Fruit fly (Drosophila melanogaster) whole organism, embryonic: Measurements from ENCODE around the gene Ptpmeg2.

Experiments used
- Blimp-1 ChIP-seq: fragments of 200-800 bp; sonication (Bioruptor generic); optimal IDR thresholded peaks from 3 replicates; lab custom pipeline; 2018; ENCODE audit warnings: missing biosample characterization, missing genetic modification characterization, mild to moderate bottlenecking, moderate library complexity, missing genetic modification reagents
- CG14860 ChIP-seq: fragments of 200-800 bp; sonication (Bioruptor generic); IDR thresholded peaks from 3 replicates; pipeline ENCODE4 v1.3.6; 2022; ENCODE audit warnings: missing biosample characterization, missing genetic modification characterization; ENCODE audit not compliant: partially characterized antibody
- CG15479 ChIP-seq: fragments of 200-800 bp; sonication (Bioruptor generic); optimal IDR thresholded peaks from 3 replicates; lab custom pipeline; 2019; ENCODE audit warnings: missing biosample characterization, mild to moderate bottlenecking, missing genetic modification characterization, moderate library complexity
- CG15514 ChIP-seq: fragments of 200-800 bp; sonication (Bioruptor generic); optimal IDR thresholded peaks from 3 replicates; lab custom pipeline; 2017; ENCODE audit warnings: missing biosample characterization, missing genetic modification characterization, mild to moderate bottlenecking, moderate library complexity, missing genetic modification reagents
- CG2120 ChIP-seq: fragments of 200-800 bp; sonication (Bioruptor generic); optimal IDR thresholded peaks from 3 replicates; lab custom pipeline; 2016; ENCODE audit warnings: missing biosample characterization, missing genetic modification characterization
- CG31224 ChIP-seq: fragments of 200-800 bp; sonication (Bioruptor generic); IDR thresholded peaks from 2 replicates; pipeline ENCODE4 v1.3.6; 2022; ENCODE audit warnings: missing biosample characterization, missing genetic modification characterization
- CG33213 ChIP-seq: fragments of 200-800 bp; sonication (Bioruptor generic); optimal IDR thresholded peaks from 3 replicates; lab custom pipeline; 2016; ENCODE audit warnings: missing biosample characterization, missing genetic modification characterization
- CG34224 ChIP-seq: fragments of 200-800 bp; sonication (Bioruptor generic); IDR thresholded peaks from 3 replicates; pipeline ENCODE4 v1.3.6; 2022; ENCODE audit warnings: missing biosample characterization, missing genetic modification characterization; ENCODE audit not compliant: partially characterized antibody
- CG34376 ChIP-seq: fragments of 200-800 bp; sonication (Bioruptor generic); optimal IDR thresholded peaks from 2 replicates; lab custom pipeline; 2018; ENCODE audit warnings: missing biosample characterization, mild to moderate bottlenecking, missing genetic modification characterization
- CG4360 ChIP-seq: fragments of 200-800 bp; sonication (Bioruptor generic); IDR thresholded peaks from 2 replicates; pipeline ENCODE4 v1.3.6; 2022; ENCODE audit warnings: missing biosample characterization, missing genetic modification characterization
- Camta ChIP-seq: fragments of 200-800 bp; sonication (Bioruptor generic); optimal IDR thresholded peaks from 2 replicates; lab custom pipeline; 2016; ENCODE audit warnings: missing biosample characterization, missing genetic modification characterization
- D ChIP-seq, 2 experiments: fragments of 200-800 bp in 1 of 2; fragments of >200 bp in 1 of 2; sonication (Bioruptor generic) in 1 of 2; optimal IDR thresholded peaks; 2 replicates in 1 of 2; 3 replicates in 1 of 2; lab custom pipeline; 2017; ENCODE audit warnings: mild to moderate bottlenecking in 1 of 2, missing biosample characterization in 1 of 2, missing genetic modification characterization in 1 of 2, missing genetic modification reagents in 1 of 2
- Dbx ChIP-seq: fragments of 200-800 bp; sonication (Bioruptor generic); IDR thresholded peaks from 3 replicates; pipeline ENCODE4 v1.3.6; 2022; ENCODE audit warnings: missing biosample characterization, missing genetic modification characterization
- Eip74EF ChIP-seq, 2 experiments: fragments of 200-800 bp in 1 of 2; fragments of >200 bp in 1 of 2; sonication (Bioruptor generic) in 1 of 2; optimal IDR thresholded peaks; 2 replicates each; lab custom pipeline; 2017 to 2019; ENCODE audit warnings: missing biosample characterization in 2 of 2, missing genetic modification characterization in 2 of 2, mild to moderate bottlenecking in 1 of 2, moderate library complexity in 1 of 2
- H15 ChIP-seq: fragments of 200-800 bp; sonication (Bioruptor generic); IDR thresholded peaks from 3 replicates; pipeline ENCODE4 v1.3.6; 2022; ENCODE audit warnings: missing biosample characterization, missing genetic modification characterization
- HLH54F ChIP-seq: fragments of 200-800 bp; sonication (Bioruptor generic); optimal IDR thresholded peaks from 3 replicates; lab custom pipeline; 2016; ENCODE audit warnings: missing biosample characterization, missing genetic modification characterization
- Hmx ChIP-seq: fragments of 200-800 bp; sonication (Bioruptor generic); optimal IDR thresholded peaks from 2 replicates; lab custom pipeline; 2016; ENCODE audit warnings: missing biosample characterization, missing genetic modification characterization
- Hr78 ChIP-seq, 2 experiments: fragments of 200-800 bp in 1 of 2; fragments of >200 bp in 1 of 2; sonication (Bioruptor generic) in 1 of 2; optimal IDR thresholded peaks; 2 replicates each; lab custom pipeline; 2017 to 2019; ENCODE audit warnings: missing biosample characterization in 2 of 2, missing genetic modification characterization in 2 of 2, mild to moderate bottlenecking in 1 of 2, moderate library complexity in 1 of 2
- Xrp1 ChIP-seq: fragments of 200-800 bp; sonication (Bioruptor generic); IDR thresholded peaks from 2 replicates; pipeline ENCODE4 v1.3.6; 2022; ENCODE audit warnings: missing biosample characterization, missing genetic modification characterization
- az2 ChIP-seq: fragments of 200-800 bp; sonication (Bioruptor generic); optimal IDR thresholded peaks from 3 replicates; lab custom pipeline; 2016; ENCODE audit warnings: missing biosample characterization, missing genetic modification characterization
- bbx ChIP-seq: fragments of 200-800 bp; sonication (Bioruptor generic); IDR thresholded peaks from 2 replicates; pipeline ENCODE4 v1.3.6; 2022; ENCODE audit warnings: missing biosample characterization, missing genetic modification characterization; ENCODE audit not compliant: partially characterized antibody
- bcd ChIP-seq: fragments of 200-800 bp; sonication (Bioruptor generic); optimal IDR thresholded peaks from 2 replicates; lab custom pipeline; 2017; ENCODE audit warnings: missing biosample characterization, mild to moderate bottlenecking, missing genetic modification characterization
- crol ChIP-seq: fragments of 200-800 bp; sonication (Bioruptor generic); IDR thresholded peaks from 2 replicates; pipeline ENCODE4 v1.3.6; 2022; ENCODE audit warnings: missing biosample characterization, missing genetic modification characterization
- dpn ChIP-seq, 2 experiments: fragments of 200-800 bp; sonication (Bioruptor generic); optimal IDR thresholded peaks; 3 replicates each; lab custom pipeline; 2016; ENCODE audit warnings: missing biosample characterization in 2 of 2, missing genetic modification characterization in 2 of 2
- gt ChIP-seq: fragments of 200-800 bp; sonication (Bioruptor generic); IDR thresholded peaks from 2 replicates; pipeline ENCODE4 v1.3.6; 2022; ENCODE audit warnings: missing biosample characterization, missing genetic modification characterization
- jing ChIP-seq: fragments of 200-800 bp; sonication (Bioruptor generic); optimal IDR thresholded peaks from 2 replicates; lab custom pipeline; 2018; ENCODE audit warnings: missing biosample characterization, mild to moderate bottlenecking, missing genetic modification characterization
- kah ChIP-seq: fragments of 200-800 bp; sonication (Bioruptor generic); optimal IDR thresholded peaks from 2 replicates; lab custom pipeline; 2018; ENCODE audit warnings: missing biosample characterization, mild to moderate bottlenecking, missing genetic modification characterization
- kni ChIP-seq: fragments of 200-800 bp; sonication (Bioruptor generic); optimal IDR thresholded peaks from 3 replicates; lab custom pipeline; 2017; ENCODE audit warnings: mild to moderate bottlenecking, missing biosample characterization, missing genetic modification reagents, missing genetic modification characterization
- lbe ChIP-seq: fragments of 200-800 bp; sonication (Bioruptor generic); optimal IDR thresholded peaks from 2 replicates; lab custom pipeline; 2016; ENCODE audit warnings: missing biosample characterization, mild to moderate bottlenecking, missing genetic modification characterization
- nmo ChIP-seq: fragments of 200-800 bp; sonication (Bioruptor generic); optimal IDR thresholded peaks from 2 replicates; lab custom pipeline; 2018; ENCODE audit warnings: missing biosample characterization, mild to moderate bottlenecking, missing genetic modification characterization, moderate library complexity
- oc ChIP-seq: fragments of 200-800 bp; sonication (Bioruptor generic); optimal IDR thresholded peaks from 2 replicates; lab custom pipeline; 2018; ENCODE audit warnings: missing biosample characterization, mild to moderate bottlenecking, missing genetic modification characterization, moderate library complexity
- onecut ChIP-seq: fragments of 200-800 bp; sonication (Bioruptor generic); IDR thresholded peaks from 2 replicates; pipeline ENCODE4 v1.3.6; 2022; ENCODE audit warnings: missing biosample characterization, missing genetic modification characterization
- pnt ChIP-seq: fragments of 200-800 bp; sonication (Bioruptor generic); optimal IDR thresholded peaks from 3 replicates; lab custom pipeline; 2016; ENCODE audit warnings: missing biosample characterization, missing genetic modification characterization
- prd ChIP-seq, 3 experiments: fragments of >200 bp in 2 of 3; fragments of 200-800 bp in 1 of 3; sonication (Bioruptor generic) in 1 of 3; optimal IDR thresholded peaks in 2 of 3; IDR thresholded peaks in 1 of 3; 2 replicates in 2 of 3; 3 replicates in 1 of 3; pipeline versions ENCODE4 v1.3.6 to Lab custom; 2017 to 2022; ENCODE audit warnings: missing biosample characterization in 1 of 3, missing genetic modification characterization in 1 of 3
- ranshi ChIP-seq: fragments of 200-800 bp; sonication (Bioruptor generic); IDR thresholded peaks from 2 replicates; pipeline ENCODE4 v1.3.6; 2022; ENCODE audit warnings: missing biosample characterization, missing genetic modification characterization
- row ChIP-seq: fragments of 200-800 bp; sonication (Bioruptor generic); IDR thresholded peaks from 3 replicates; pipeline ENCODE4 v1.3.6; 2022; ENCODE audit warnings: missing biosample characterization, missing genetic modification characterization
- sc ChIP-seq, 3 experiments: fragments of >200 bp in 2 of 3; fragments of 200-800 bp in 1 of 3; sonication (Bioruptor generic) in 1 of 3; optimal IDR thresholded peaks; 2 replicates in 2 of 3; 3 replicates in 1 of 3; lab custom pipeline; 2017; ENCODE audit warnings: mild to moderate bottlenecking in 1 of 3, missing biosample characterization in 1 of 3, missing genetic modification characterization in 1 of 3, missing genetic modification reagents in 1 of 3
- sd ChIP-seq: fragments of 200-800 bp; sonication (Bioruptor generic); optimal IDR thresholded peaks from 3 replicates; lab custom pipeline; 2018; ENCODE audit warnings: missing biosample characterization, mild to moderate bottlenecking, missing genetic modification characterization, moderate library complexity
- seq ChIP-seq: fragments of 200-800 bp; sonication (Bioruptor generic); IDR thresholded peaks from 2 replicates; pipeline ENCODE4 v1.3.6; 2022; ENCODE audit warnings: missing biosample characterization, missing genetic modification characterization
- sug ChIP-seq: fragments of 200-800 bp; optimal IDR thresholded peaks from 2 replicates; lab custom pipeline; 2019; ENCODE audit warnings: missing biosample characterization, mild to moderate bottlenecking, missing genetic modification characterization, moderate library complexity
- tap ChIP-seq: fragments of 200-800 bp; optimal IDR thresholded peaks from 3 replicates; lab custom pipeline; 2019; ENCODE audit warnings: missing biosample characterization, mild to moderate bottlenecking, missing genetic modification characterization, moderate library complexity
- ttk ChIP-seq: fragments of 200-800 bp; sonication (Bioruptor generic); IDR thresholded peaks from 2 replicates; pipeline ENCODE4 v2.1.2; 2022; ENCODE audit warnings: missing biosample characterization, missing genetic modification characterization
- tx ChIP-seq: fragments of 200-800 bp; sonication (Bioruptor generic); optimal IDR thresholded peaks from 2 replicates; lab custom pipeline; 2016; ENCODE audit warnings: missing biosample characterization, missing genetic modification characterization
- z ChIP-seq: fragments of 200-800 bp; sonication (Bioruptor generic); IDR thresholded peaks from 3 replicates; pipeline ENCODE4 v1.3.6; 2022; ENCODE audit warnings: missing biosample characterization, missing genetic modification characterization

Ptpmeg2 gene

DNA sequence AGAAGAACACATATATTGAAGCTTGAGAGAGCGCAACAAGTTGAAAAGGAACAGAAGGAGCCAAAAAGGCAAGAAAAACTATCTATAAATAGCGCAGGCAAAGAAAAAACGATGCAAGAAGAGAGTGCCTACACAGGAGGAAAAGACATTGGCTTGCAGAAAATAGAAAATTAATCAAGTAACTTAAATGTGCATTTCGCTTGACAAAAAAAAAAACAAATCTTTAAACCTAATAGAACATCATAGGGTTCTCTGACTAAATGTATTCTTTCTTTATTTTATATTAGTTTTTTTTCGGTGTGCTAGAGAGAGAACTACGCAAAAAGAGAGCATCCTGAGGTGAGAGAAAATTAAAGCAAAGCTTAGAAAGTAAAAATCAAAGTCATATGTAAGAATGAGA is 8.9 kb downstream of the Ptpmeg2 start (continued):
- peak; percentile 70; the same call in 2 of the 3 replicates for TF ChIP-seq row (GFP tag; lab: Robert Waterston, UW)
- TF ChIP-seq oc = no peak
- TF ChIP-seq D (optimal IDR thresholded peaks at IDR 0.05; lab: Kevin White, UChicago) = no peak
- TF ChIP-seq D (GFP tag; optimal IDR thresholded peaks at IDR 0.05; lab: Kevin White, UChicago) = peak; percentile 16
- TF ChIP-seq H15 (GFP tag; lab: Robert Waterston, UW) = peak; percentile 30; the same call in 1 of the 3 replicates
- TF ChIP-seq Dbx (GFP tag; lab: Robert Waterston, UW) = no peak
- TF ChIP-seq dpn (GFP tag; optimal IDR thresholded peaks at IDR 0.05; lab: Kevin White, UChicago) = peak in 1 of 2 experiments; percentile 3
- no peak for TF ChIP-seq prd (optimal IDR thresholded peaks at IDR 0.05; lab: Kevin White, UChicago)
- TF ChIP-seq prd (GFP tag; IDR thresholded peaks at IDR 0.05; lab: Robert Waterston, UW) = peak; percentile 64; the same call in 2 of the 3 replicates
- TF ChIP-seq, all 482 proteins: peak for 136

DNA sequence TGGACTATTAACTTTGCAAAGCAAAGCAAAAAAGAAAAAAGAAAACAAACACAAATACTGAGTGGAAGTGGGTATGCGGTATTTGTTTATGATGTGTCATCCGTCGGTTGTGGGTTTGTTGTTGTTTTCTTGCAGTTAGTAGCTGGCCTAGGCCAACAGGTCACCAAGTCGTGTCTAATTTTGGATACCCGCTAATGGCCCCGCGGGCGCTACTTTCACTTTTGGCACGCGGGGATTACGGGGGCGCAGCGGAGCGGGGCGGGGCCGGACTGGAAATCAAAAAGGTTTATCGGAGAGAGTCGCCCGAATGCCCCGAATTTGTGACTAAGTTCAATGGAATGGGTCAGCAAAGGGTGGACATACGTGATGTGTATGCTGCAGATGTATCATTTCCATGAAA is 11.9 kb downstream of the Ptpmeg2 start:
- TF ChIP-seq crol (GFP tag; lab: Robert Waterston, UW) (peak; percentile 31; the same call in 1 of the 2 replicates), CG34224 (GFP tag; lab: Robert Waterston, UW) (no peak), CG33213 (GFP tag; lab: Kevin White, UChicago) (no peak), CG4360 (GFP tag; lab: Robert Waterston, UW) (0 out of 2 replicates have a peak, but pooled peaks have one; percentile 8), Hr78 (GFP tag; optimal IDR thresholded peaks at IDR 0.05; lab: Kevin White, UChicago) (peak in 1 of 2 experiments; percentile 92), sd (tag; lab: Kevin White, UChicago) (peak; percentile 3), z (GFP tag; lab: Robert Waterston, UW) (no peak), Blimp-1 (GFP tag; lab: Kevin White, UChicago) (peak; percentile 98), oc (peak; percentile 61)
- TF ChIP-seq, all 482 proteins: peak for 6

DNA sequence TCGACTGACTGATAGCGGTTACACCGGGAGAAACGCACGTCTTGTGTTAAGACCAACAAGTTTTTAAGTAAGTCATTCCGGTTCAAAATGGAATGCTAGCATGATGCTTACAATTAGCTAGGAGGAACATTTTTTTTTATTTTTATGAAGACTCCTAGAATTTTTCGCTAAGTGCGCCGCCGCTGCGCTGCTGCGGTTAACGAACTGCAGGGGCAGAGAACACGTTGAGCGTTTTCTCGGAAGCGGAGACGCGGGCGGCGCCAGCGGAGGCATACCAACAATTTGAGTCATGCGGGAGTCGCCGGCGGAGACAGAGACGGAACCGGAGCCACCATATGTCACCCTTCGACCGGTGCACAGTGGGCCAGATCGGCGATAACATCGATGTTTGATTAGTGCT is 12.9 kb downstream of the Ptpmeg2 start:
- TF ChIP-seq lbe (GFP tag; lab: Kevin White, UChicago) = peak; percentile 98
- peak; percentile 96 for TF ChIP-seq ttk
- TF ChIP-seq kni (GFP tag; lab: Kevin White, UChicago) = peak; percentile 90
- peak; percentile 94 for TF ChIP-seq jing (GFP tag; lab: Kevin White, UChicago)
- TF ChIP-seq sc (optimal IDR thresholded peaks at IDR 0.05; lab: Kevin White, UChicago) = no peak
- peak; percentile 94 for TF ChIP-seq sc (GFP tag; optimal IDR thresholded peaks at IDR 0.05; lab: Kevin White, UChicago)
- peak; percentile 95 for TF ChIP-seq CG2120 (GFP tag; lab: Kevin White, UChicago)
- TF ChIP-seq nmo = peak; percentile 97
- TF ChIP-seq D (optimal IDR thresholded peaks at IDR 0.05; lab: Kevin White, UChicago) = no peak
- TF ChIP-seq D (GFP tag; optimal IDR thresholded peaks at IDR 0.05; lab: Kevin White, UChicago) = peak; percentile 94
- peak; percentile 81 for TF ChIP-seq CG34376
- TF ChIP-seq CG15479 (GFP tag; lab: Kevin White, UChicago) = peak; percentile 44
- peak; percentile 97 for TF ChIP-seq pnt (GFP tag; lab: Kevin White, UChicago)
- TF ChIP-seq bcd (GFP tag; lab: Kevin White, UChicago) = peak; percentile 96
- peak; percentile 97 for TF ChIP-seq Camta (GFP tag; lab: Kevin White, UChicago)
- TF ChIP-seq Hmx (GFP tag; lab: Kevin White, UChicago) = peak; percentile 80
- TF ChIP-seq CG31224 = peak; percentile 91
- peak in 1 of 2 experiments; percentile 95 for TF ChIP-seq Eip74EF (GFP tag; optimal IDR thresholded peaks at IDR 0.05; lab: Kevin White, UChicago)
- TF ChIP-seq tx = peak; percentile 94
- TF ChIP-seq ranshi (GFP tag; lab: Robert Waterston, UW) = peak; percentile 96
- TF ChIP-seq sug = peak; percentile 92
- no peak for TF ChIP-seq CG14860 (GFP tag; lab: Robert Waterston, UW)
- peak; percentile 98 for TF ChIP-seq Xrp1 (GFP tag; lab: Robert Waterston, UW)
- no peak for TF ChIP-seq bbx (GFP tag; lab: Robert Waterston, UW)
- peak; percentile 93 for TF ChIP-seq gt (GFP tag; lab: Robert Waterston, UW)
- TF ChIP-seq tap = peak; percentile 96
- TF ChIP-seq az2 (GFP tag; lab: Kevin White, UChicago) = peak; percentile 98
- TF ChIP-seq CG15514 (GFP tag; lab: Kevin White, UChicago) = peak; percentile 91
- TF ChIP-seq HLH54F (GFP tag; lab: Kevin White, UChicago) = peak; percentile 95
- TF ChIP-seq kah (GFP tag; lab: Kevin White, UChicago) = peak; percentile 94
- TF ChIP-seq seq (GFP tag; lab: Robert Waterston, UW) = peak; percentile 96
- peak; percentile 95 for TF ChIP-seq onecut (GFP tag; lab: Robert Waterston, UW)
